Fruit fly (Drosophila melanogaster): ENCODE data around the gene CG4619.
A peak's percentile ranks its signal among the peaks of the same experiment; 100 is the strongest.

The CG4619 gene

DNA sequence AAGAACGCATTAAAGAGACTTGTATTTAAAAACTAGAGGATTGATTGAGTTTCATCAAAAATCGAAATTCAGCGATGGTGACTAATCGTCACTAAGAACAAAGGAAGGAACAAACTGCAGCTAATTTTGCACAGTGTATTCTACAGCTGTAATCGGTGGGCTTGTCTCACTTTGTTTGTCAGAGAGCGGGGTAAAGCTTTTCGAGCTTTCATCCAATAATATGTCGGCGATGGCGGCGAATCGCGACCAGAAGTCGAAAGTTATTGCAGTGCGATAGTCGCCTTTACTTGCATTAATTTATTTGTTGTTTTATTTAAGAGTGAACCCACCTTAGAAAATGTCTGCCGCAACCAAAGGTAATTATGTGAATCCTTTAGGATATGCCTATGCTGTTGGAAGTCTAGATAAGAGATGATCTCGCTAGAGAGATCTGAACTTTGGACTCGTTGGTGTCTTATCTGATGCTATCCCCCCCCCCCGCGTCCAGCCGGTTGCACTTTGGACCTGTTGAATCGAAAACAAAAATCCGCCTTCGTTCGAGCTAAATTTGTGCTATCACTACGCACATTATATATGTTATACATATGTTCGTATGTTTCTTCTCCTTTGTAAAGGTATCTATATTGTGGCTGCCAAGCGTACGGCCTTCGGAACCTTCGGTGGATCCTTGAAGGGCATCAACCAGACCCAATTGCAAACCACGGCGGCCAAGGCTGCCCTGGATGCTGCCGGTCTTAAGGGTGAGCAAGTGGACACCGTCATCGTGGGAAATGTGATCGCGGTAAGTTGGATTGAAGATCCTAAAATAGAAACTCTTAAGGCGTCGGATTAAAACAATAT, 23.4 kb upstream of the CG4619 start, which contains the start of gene yip2 (continued):
- peak; percentile 49 for TF ChIP-seq Deaf1 (tag; optimal IDR thresholded peaks at IDR 0.05)
- TF ChIP-seq gfzf (GFP tag; optimal IDR thresholded peaks at IDR 0.05), result no peak
- TF ChIP-seq exex (tag; optimal IDR thresholded peaks at IDR 0.05), result peak; percentile 57
- no peak for TF ChIP-seq tll (GFP tag; optimal IDR thresholded peaks at IDR 0.05)
- TF ChIP-seq CG34422 (GFP tag; IDR thresholded peaks at IDR 0.05), result peak; percentile 55; the same call in 1 of the 3 replicates
- peak; percentile 94 for TF ChIP-seq chinmo (GFP tag; IDR thresholded peaks at IDR 0.05; ENCODE audit: partially characterized antibody)
- TF ChIP-seq grn (GFP tag; optimal IDR thresholded peaks at IDR 0.05), result peak; percentile 78
- peak; percentile 53; the same call in 1 of the 3 replicates for TF ChIP-seq otp (GFP tag; IDR thresholded peaks at IDR 0.05)
- no peak for TF ChIP-seq toy (GFP tag; IDR thresholded peaks at IDR 0.05)
- TF ChIP-seq CG10147 (GFP tag; optimal IDR thresholded peaks at IDR 0.05), result peak; percentile 19
- TF ChIP-seq CG12391 (tag; optimal IDR thresholded peaks at IDR 0.05), result peak; percentile 75
- no peak for TF ChIP-seq CG5953 (GFP tag; IDR thresholded peaks at IDR 0.05)
- TF ChIP-seq CG6654 (GFP tag; optimal IDR thresholded peaks at IDR 0.05), result no peak
- TF ChIP-seq CG6854 (GFP tag; optimal IDR thresholded peaks at IDR 0.05), result peak; percentile 57
- peak; percentile 70 for TF ChIP-seq grau (tag; optimal IDR thresholded peaks at IDR 0.05)
- peak; percentile 59 for TF ChIP-seq Dbx (GFP tag; IDR thresholded peaks at IDR 0.05)
- TF ChIP-seq corto (GFP tag; optimal IDR thresholded peaks at IDR 0.05), result peak; percentile 22
- peak; percentile 21 for TF ChIP-seq run (tag; optimal IDR thresholded peaks at IDR 0.05)
- no peak for TF ChIP-seq fru (optimal IDR thresholded peaks at IDR 0.05)
- TF ChIP-seq Trl (optimal IDR thresholded peaks at IDR 0.05), result peak in 1 of 2 experiments; percentile 18
- peak; percentile 59 for TF ChIP-seq Trl (GFP tag; optimal IDR thresholded peaks at IDR 0.05)
- peak; percentile 52; the same call in 1 of the 2 replicates for TF ChIP-seq Ptx1 (GFP tag; IDR thresholded peaks at IDR 0.05)
- TF ChIP-seq lmd (GFP tag; IDR thresholded peaks at IDR 0.05), result peak; percentile 40; the same call in 1 of the 2 replicates
- TF ChIP-seq az2 (GFP tag; optimal IDR thresholded peaks at IDR 0.05), result peak; percentile 53
- peak; percentile 36 for TF ChIP-seq CG10267 (tag; optimal IDR thresholded peaks at IDR 0.05)
- no peak; the same call in 1 of the 2 replicates for TF ChIP-seq peb (GFP tag; IDR thresholded peaks at IDR 0.05)
- TF ChIP-seq esg (GFP tag; conservative IDR thresholded peaks at IDR 0.05), result no peak
- no peak for TF ChIP-seq sna (GFP tag; IDR thresholded peaks at IDR 0.05; ENCODE audit: partially characterized antibody)
- TF ChIP-seq Awh (GFP tag; IDR thresholded peaks at IDR 0.05), result 0 out of 2 replicates have a peak, but pooled peaks have one; percentile 43
- TF ChIP-seq shn (GFP tag; optimal IDR thresholded peaks at IDR 0.05), result peak; percentile 60
- no peak for TF ChIP-seq pb (GFP tag; optimal IDR thresholded peaks at IDR 0.05)
- TF ChIP-seq odd (GFP tag; optimal IDR thresholded peaks at IDR 0.05), result peak; percentile 62
- no peak for TF ChIP-seq Sin3A (optimal IDR thresholded peaks at IDR 0.05)
- TF ChIP-seq caup (GFP tag; optimal IDR thresholded peaks at IDR 0.05; ENCODE audit: severe bottlenecking), result peak; percentile 55
- peak; percentile 96 for TF ChIP-seq CG34376 (GFP tag; optimal IDR thresholded peaks at IDR 0.05)
- peak; percentile 68 for TF ChIP-seq CG2678 (tag; optimal IDR thresholded peaks at IDR 0.05)
- TF ChIP-seq Sox100B (GFP tag; optimal IDR thresholded peaks at IDR 0.05), result peak; percentile 56
- peak; percentile 17 for TF ChIP-seq CG13775 (GFP tag; optimal IDR thresholded peaks at IDR 0.05)
- TF ChIP-seq CG2889 (GFP tag; IDR thresholded peaks at IDR 0.05), result 0 out of 3 replicates have a peak, but pooled peaks have one; percentile 25
- no peak for TF ChIP-seq CG5245 (GFP tag; optimal IDR thresholded peaks at IDR 0.05)
- peak; percentile 41 for TF ChIP-seq CG18011 (GFP tag; optimal IDR thresholded peaks at IDR 0.05)
- no peak for TF ChIP-seq twi (tag; optimal IDR thresholded peaks at IDR 0.05)
- TF ChIP-seq trh (GFP tag; optimal IDR thresholded peaks at IDR 0.05), result no peak
- peak; percentile 8 for TF ChIP-seq gro (GFP tag; optimal IDR thresholded peaks at IDR 0.05)
- TF ChIP-seq hb (GFP tag; IDR thresholded peaks at IDR 0.05; ENCODE audit: partially characterized antibody), result no peak
- TF ChIP-seq CG7556 (GFP tag; optimal IDR thresholded peaks at IDR 0.05), result peak; percentile 65
- no peak for TF ChIP-seq sim (GFP tag; IDR thresholded peaks at IDR 0.05)
- TF ChIP-seq CG12942 (GFP tag; optimal IDR thresholded peaks at IDR 0.05), result peak; percentile 34
- TF ChIP-seq CG18476 (GFP tag; optimal IDR thresholded peaks at IDR 0.05), result no peak
